Fruit fly (Drosophila melanogaster) whole organism, embryonic: ENCODE data around the gene Rad9.

Experiments
- Ada2b ChIP-seq: fragments of 200-800 bp; sonication (Bioruptor generic); IDR thresholded peaks from 2 replicates; pipeline ENCODE4 v1.3.6; 2022; ENCODE audit warnings: missing biosample characterization, missing genetic modification characterization
- Blimp-1 ChIP-seq: fragments of 200-800 bp; sonication (Bioruptor generic); optimal IDR thresholded peaks from 3 replicates; lab custom pipeline; 2018; ENCODE audit warnings: missing biosample characterization, missing genetic modification characterization, mild to moderate bottlenecking, moderate library complexity, missing genetic modification reagents
- CG1024 ChIP-seq: fragments of 200-800 bp; sonication (Bioruptor generic); IDR thresholded peaks from 2 replicates; pipeline ENCODE4 v1.3.6; 2022; ENCODE audit warnings: missing biosample characterization, missing genetic modification characterization
- CG10462 ChIP-seq: fragments of 200-800 bp; sonication (Bioruptor generic); optimal IDR thresholded peaks from 2 replicates; lab custom pipeline; 2016; ENCODE audit warnings: missing biosample characterization, missing genetic modification characterization
- CG10959 ChIP-seq: fragments of 200-800 bp; sonication (Bioruptor generic); IDR thresholded peaks from 2 replicates; pipeline ENCODE4 v1.3.6; 2022; ENCODE audit warnings: missing biosample characterization, missing genetic modification characterization
- CG13624 ChIP-seq: fragments of 200-800 bp; sonication (Bioruptor generic); optimal IDR thresholded peaks from 2 replicates; lab custom pipeline; 2016; ENCODE audit warnings: missing biosample characterization, missing genetic modification characterization
- CG14667 ChIP-seq: fragments of 200-800 bp; sonication (Bioruptor generic); IDR thresholded peaks from 2 replicates; pipeline ENCODE4 v1.3.6; 2022; ENCODE audit warnings: missing biosample characterization, missing genetic modification characterization
- CG15479 ChIP-seq: fragments of 200-800 bp; sonication (Bioruptor generic); optimal IDR thresholded peaks from 3 replicates; lab custom pipeline; 2019; ENCODE audit warnings: missing biosample characterization, mild to moderate bottlenecking, missing genetic modification characterization, moderate library complexity
- CG17912 ChIP-seq: fragments of 200-800 bp; sonication (Bioruptor generic); optimal IDR thresholded peaks from 2 replicates; lab custom pipeline; 2018; ENCODE audit warnings: missing biosample characterization, mild to moderate bottlenecking, missing genetic modification characterization
- CG18262 ChIP-seq: fragments of 200-800 bp; optimal IDR thresholded peaks from 3 replicates; lab custom pipeline; 2019; ENCODE audit warnings: missing biosample characterization, mild to moderate bottlenecking, missing genetic modification characterization, moderate library complexity
- CG2678 ChIP-seq: fragments of 200-800 bp; sonication (Bioruptor generic); optimal IDR thresholded peaks from 3 replicates; lab custom pipeline; 2019; ENCODE audit warnings: missing biosample characterization, mild to moderate bottlenecking, missing genetic modification characterization, moderate library complexity
- CG2712 ChIP-seq: fragments of 200-800 bp; optimal IDR thresholded peaks from 3 replicates; lab custom pipeline; 2019; ENCODE audit warnings: missing biosample characterization, mild to moderate bottlenecking, missing genetic modification characterization, moderate library complexity
- CG33213 ChIP-seq: fragments of 200-800 bp; sonication (Bioruptor generic); optimal IDR thresholded peaks from 3 replicates; lab custom pipeline; 2016; ENCODE audit warnings: missing biosample characterization, missing genetic modification characterization
- CG34224 ChIP-seq: fragments of 200-800 bp; sonication (Bioruptor generic); IDR thresholded peaks from 3 replicates; pipeline ENCODE4 v1.3.6; 2022; ENCODE audit warnings: missing biosample characterization, missing genetic modification characterization; ENCODE audit not compliant: partially characterized antibody
- CG3726 ChIP-seq: fragments of 200-800 bp; sonication (Bioruptor generic); IDR thresholded peaks from 3 replicates; pipeline ENCODE4, ENCODE4 v1.3.6; 2022; ENCODE audit warnings: missing biosample characterization, missing genetic modification characterization
- CG5245 ChIP-seq: fragments of 200-800 bp; sonication (Bioruptor generic); optimal IDR thresholded peaks from 3 replicates; lab custom pipeline; 2016; ENCODE audit warnings: missing biosample characterization, missing genetic modification characterization
- CG6654 ChIP-seq: fragments of 200-800 bp; sonication (Bioruptor generic); optimal IDR thresholded peaks from 2 replicates; lab custom pipeline; 2017; ENCODE audit warnings: missing biosample characterization, mild to moderate bottlenecking, missing genetic modification characterization
- CG6765 ChIP-seq: fragments of 200-800 bp; sonication (Bioruptor generic); optimal IDR thresholded peaks from 3 replicates; lab custom pipeline; 2017; ENCODE audit warnings: missing biosample characterization, mild to moderate bottlenecking, missing genetic modification characterization
- CG7372 ChIP-seq: fragments of 200-800 bp; sonication (Bioruptor generic); IDR thresholded peaks from 2 replicates; pipeline ENCODE4 v1.3.6; 2022; ENCODE audit warnings: missing biosample characterization, missing genetic modification characterization
- CG7963 ChIP-seq: fragments of 200-800 bp; sonication (Bioruptor generic); IDR thresholded peaks from 3 replicates; pipeline ENCODE4 v1.3.6; 2022; ENCODE audit warnings: missing biosample characterization, missing genetic modification characterization; ENCODE audit not compliant: partially characterized antibody
- CG8359 ChIP-seq: fragments of 200-800 bp; sonication (Bioruptor generic); optimal IDR thresholded peaks from 2 replicates; lab custom pipeline; 2017; ENCODE audit warnings: missing biosample characterization, mild to moderate bottlenecking, missing genetic modification characterization, borderline replicate concordance
- CG9609 ChIP-seq: fragments of 200-800 bp; sonication (Bioruptor generic); optimal IDR thresholded peaks from 3 replicates; lab custom pipeline; 2016; ENCODE audit warnings: missing biosample characterization, missing genetic modification characterization
- CG9797 ChIP-seq: fragments of 200-800 bp; sonication (Bioruptor generic); optimal IDR thresholded peaks from 3 replicates; lab custom pipeline; 2018; ENCODE audit warnings: missing biosample characterization, mild to moderate bottlenecking, missing genetic modification characterization
- CG9932 ChIP-seq: fragments of 200-800 bp; sonication (Bioruptor generic); IDR thresholded peaks from 2 replicates; pipeline ENCODE4 v1.3.6; 2022; ENCODE audit warnings: missing biosample characterization, missing genetic modification characterization
- CHES-1-like ChIP-seq: fragments of 200-800 bp; sonication (Bioruptor generic); optimal IDR thresholded peaks from 2 replicates; lab custom pipeline; 2016; ENCODE audit warnings: missing biosample characterization, missing genetic modification characterization
- ERR ChIP-seq: fragments of 200-800 bp; sonication (Bioruptor generic); optimal IDR thresholded peaks from 2 replicates; lab custom pipeline; 2016; ENCODE audit warnings: missing biosample characterization, missing genetic modification characterization
- Gug ChIP-seq: fragments of 200-800 bp; sonication (Bioruptor generic); IDR thresholded peaks from 4 replicates; pipeline ENCODE4 v1.3.6; 2022; ENCODE audit warnings: missing biosample characterization, missing genetic modification characterization
- HLHmδ ChIP-seq: fragments of 200-800 bp; sonication (Bioruptor generic); optimal IDR thresholded peaks from 2 replicates; lab custom pipeline; 2018; ENCODE audit warnings: missing biosample characterization, mild to moderate bottlenecking, missing genetic modification characterization, moderate library complexity
- Jarid2 ChIP-seq: fragments of 200-800 bp; sonication (Bioruptor generic); optimal IDR thresholded peaks from 3 replicates; lab custom pipeline; 2017; ENCODE audit warnings: mild to moderate bottlenecking, missing biosample characterization, missing genetic modification reagents, missing genetic modification characterization
- MESR4 ChIP-seq: fragments of 200-800 bp; sonication (Bioruptor generic); optimal IDR thresholded peaks from 2 replicates; lab custom pipeline; 2018; ENCODE audit warnings: missing biosample characterization, mild to moderate bottlenecking, missing genetic modification characterization, moderate library complexity
- Myb ChIP-seq: fragments of 200-800 bp; sonication (Bioruptor generic); optimal IDR thresholded peaks from 2 replicates; lab custom pipeline; 2016; ENCODE audit warnings: missing biosample characterization, missing genetic modification characterization
- Ravus ChIP-seq: fragments of 200-800 bp; sonication (Bioruptor generic); IDR thresholded peaks from 2 replicates; pipeline ENCODE4 v1.3.6; 2022; ENCODE audit warnings: missing biosample characterization, missing genetic modification characterization
- Rx ChIP-seq: fragments of 200-800 bp; sonication (Bioruptor generic); IDR thresholded peaks from 2 replicates; pipeline ENCODE4 v1.3.6; 2022; ENCODE audit warnings: missing biosample characterization, missing genetic modification characterization
- Side ChIP-seq: fragments of 200-800 bp; sonication (Bioruptor generic); optimal IDR thresholded peaks from 2 replicates; lab custom pipeline; 2016; ENCODE audit warnings: missing biosample characterization, missing genetic modification characterization
- Trl ChIP-seq, 3 experiments: fragments of >200 bp in 2 of 3; fragments of 200-800 bp in 1 of 3; sonication (Bioruptor generic) in 1 of 3; optimal IDR thresholded peaks; 2 replicates in 1 of 3; 3 replicates in 2 of 3; lab custom pipeline; 2016 to 2017; ENCODE audit warnings: missing biosample characterization in 1 of 3, missing genetic modification characterization in 1 of 3
- ap ChIP-seq: fragments of 200-800 bp; sonication (Bioruptor generic); IDR thresholded peaks from 2 replicates; pipeline ENCODE4 v1.3.6; 2022; ENCODE audit warnings: missing biosample characterization, missing genetic modification characterization
- bcd ChIP-seq: fragments of 200-800 bp; sonication (Bioruptor generic); optimal IDR thresholded peaks from 2 replicates; lab custom pipeline; 2017; ENCODE audit warnings: missing biosample characterization, mild to moderate bottlenecking, missing genetic modification characterization
- bowl ChIP-seq: fragments of 200-800 bp; sonication (Bioruptor generic); IDR thresholded peaks from 2 replicates; pipeline ENCODE4 v1.3.6; 2022; ENCODE audit warnings: missing biosample characterization, missing genetic modification characterization
- fu2 ChIP-seq: fragments of 200-800 bp; sonication (Bioruptor generic); optimal IDR thresholded peaks from 2 replicates; lab custom pipeline; 2016; ENCODE audit warnings: missing biosample characterization, missing genetic modification characterization
- ind ChIP-seq: fragments of 200-800 bp; sonication (Bioruptor generic); optimal IDR thresholded peaks from 3 replicates; lab custom pipeline; 2016; ENCODE audit warnings: missing biosample characterization, missing genetic modification characterization
- knrl ChIP-seq: fragments of 200-800 bp; sonication (Bioruptor generic); IDR thresholded peaks from 3 replicates; pipeline ENCODE4 v1.3.6; 2022; ENCODE audit warnings: missing biosample characterization, missing genetic modification characterization; ENCODE audit not compliant: partially characterized antibody
- prd ChIP-seq, 3 experiments: fragments of >200 bp in 2 of 3; fragments of 200-800 bp in 1 of 3; sonication (Bioruptor generic) in 1 of 3; optimal IDR thresholded peaks in 2 of 3; IDR thresholded peaks in 1 of 3; 2 replicates in 2 of 3; 3 replicates in 1 of 3; pipeline versions ENCODE4 v1.3.6 to Lab custom; 2017 to 2022; ENCODE audit warnings: missing biosample characterization in 1 of 3, missing genetic modification characterization in 1 of 3
- psq ChIP-seq: fragments of 200-800 bp; sonication (Bioruptor generic); optimal IDR thresholded peaks from 2 replicates; lab custom pipeline; 2017; ENCODE audit warnings: missing biosample characterization, missing genetic modification characterization
- schlank ChIP-seq: fragments of 200-800 bp; sonication (Bioruptor generic); optimal IDR thresholded peaks from 2 replicates; lab custom pipeline; 2018; ENCODE audit warnings: missing biosample characterization, mild to moderate bottlenecking, missing genetic modification characterization
- sna ChIP-seq: fragments of 200-800 bp; sonication (Bioruptor generic); IDR thresholded peaks from 2 replicates; pipeline ENCODE4 v1.3.6; 2022; ENCODE audit warnings: missing biosample characterization, missing genetic modification characterization; ENCODE audit not compliant: partially characterized antibody
- so ChIP-seq: fragments of 200-800 bp; sonication (Bioruptor generic); IDR thresholded peaks from 3 replicates; pipeline ENCODE4 v1.3.6; 2022; ENCODE audit warnings: missing biosample characterization, missing genetic modification characterization
- unc-4 ChIP-seq: fragments of 200-800 bp; sonication (Bioruptor generic); IDR thresholded peaks from 2 replicates; pipeline ENCODE4 v1.3.6; 2022; ENCODE audit warnings: missing biosample characterization, missing genetic modification characterization; ENCODE audit not compliant: partially characterized antibody
- wor ChIP-seq: fragments of 200-800 bp; sonication (Bioruptor generic); IDR thresholded peaks from 2 replicates; pipeline ENCODE4 v1.3.6; 2022; ENCODE audit warnings: missing biosample characterization, missing genetic modification characterization
- z ChIP-seq: fragments of 200-800 bp; sonication (Bioruptor generic); IDR thresholded peaks from 3 replicates; pipeline ENCODE4 v1.3.6; 2022; ENCODE audit warnings: missing biosample characterization, missing genetic modification characterization
- zen2 ChIP-seq: fragments of 200-800 bp; sonication (Bioruptor generic); IDR thresholded peaks from 3 replicates; pipeline ENCODE4 v1.3.6; 2022; ENCODE audit warnings: missing biosample characterization, missing genetic modification characterization; ENCODE audit not compliant: partially characterized antibody

The Rad9 gene

dm6 chr3L:18840370-18841007 is 31.9 kb downstream of the Rad9 start (continued):
- TF ChIP-seq CG10959 (GFP tag; lab: Robert Waterston, UW) (no peak), CG7372 (GFP tag; lab: Robert Waterston, UW) (no peak), ind (GFP tag; lab: Kevin White, UChicago) (no peak), CG9609 (GFP tag; lab: Kevin White, UChicago) (no peak), ERR (GFP tag; lab: Kevin White, UChicago) (no peak), psq (no peak), Trl (optimal IDR thresholded peaks at IDR 0.05; lab: Kevin White, UChicago) (peak; percentile 70 to 87), Trl (GFP tag; optimal IDR thresholded peaks at IDR 0.05; lab: Kevin White, UChicago) (peak; percentile 14), knrl (GFP tag; lab: Robert Waterston, UW) (no peak), CG6765 (GFP tag; lab: Kevin White, UChicago) (no peak), CHES-1-like (GFP tag; lab: Kevin White, UChicago) (no peak), bowl (GFP tag; lab: Robert Waterston, UW) (no peak), fu2 (GFP tag; lab: Kevin White, UChicago) (no peak), CG34224 (GFP tag; lab: Robert Waterston, UW) (no peak), Ada2b (GFP tag; lab: Robert Waterston, UW) (no peak), CG14667 (GFP tag; lab: Robert Waterston, UW) (no peak), schlank (tag; lab: Kevin White, UChicago) (no peak), MESR4 (no peak), Side (GFP tag; lab: Kevin White, UChicago) (peak; percentile 11), sna (GFP tag; lab: Robert Waterston, UW) (no peak), Ravus (GFP tag; lab: Robert Waterston, UW) (no peak), CG5245 (peak; percentile 22), HLHmδ (peak; percentile 83), CG17912 (GFP tag; lab: Kevin White, UChicago) (no peak), Gug (GFP tag; lab: Robert Waterston, UW) (no peak), z (no peak), CG13624 (GFP tag; lab: Kevin White, UChicago) (peak; percentile 20), CG7963 (GFP tag; lab: Robert Waterston, UW) (no peak), CG6654 (no peak), CG8359 (GFP tag; lab: Kevin White, UChicago) (no peak), prd (optimal IDR thresholded peaks at IDR 0.05; lab: Kevin White, UChicago) (no peak), prd (GFP tag; IDR thresholded peaks at IDR 0.05; lab: Robert Waterston, UW) (no peak), CG2712 (tag; lab: Kevin White, UChicago) (peak; percentile 55), bcd (GFP tag; lab: Kevin White, UChicago) (peak; percentile 0), CG15479 (GFP tag; lab: Kevin White, UChicago) (peak; percentile 96), CG33213 (GFP tag; lab: Kevin White, UChicago) (no peak), Blimp-1 (GFP tag; lab: Kevin White, UChicago) (peak; percentile 11), so (GFP tag; lab: Robert Waterston, UW) (no peak), wor (GFP tag; lab: Robert Waterston, UW) (no peak), Rx (GFP tag; lab: Robert Waterston, UW) (no peak), unc-4 (no peak), CG18262 (tag; lab: Kevin White, UChicago) (peak; percentile 39), Myb (GFP tag; lab: Kevin White, UChicago) (peak; percentile 2), CG9932 (GFP tag; lab: Robert Waterston, UW) (no peak), CG10462 (no peak), CG1024 (GFP tag; lab: Robert Waterston, UW) (no peak), CG3726 (GFP tag; lab: Robert Waterston, UW) (no peak), Jarid2 (peak; percentile 93), CG2678 (no peak), zen2 (GFP tag; lab: Robert Waterston, UW) (no peak), CG9797 (GFP tag; lab: Kevin White, UChicago) (no peak), ap (GFP tag; lab: Robert Waterston, UW) (no peak)
